Fruit fly (Drosophila melanogaster) whole organism, prepupa: ENCODE measurements around the gene CG34437.

ENCODE experiments used
- Blimp-1 ChIP-seq: fragments of 200-800 bp; sonication (Bioruptor generic); optimal IDR thresholded peaks from 3 replicates; lab custom pipeline; 2017; ENCODE audit warnings: missing biosample characterization, missing genetic modification characterization, mild to moderate bottlenecking, moderate library complexity, missing genetic modification reagents
- CG10631 ChIP-seq: fragments of 200-800 bp; sonication (Bioruptor generic); optimal IDR thresholded peaks from 2 replicates; lab custom pipeline; 2016; ENCODE audit warnings: missing biosample characterization, missing genetic modification characterization
- CG10669 ChIP-seq: fragments of 200-800 bp; sonication (Bioruptor generic); optimal IDR thresholded peaks from 3 replicates; lab custom pipeline; 2018; ENCODE audit warnings: missing biosample characterization, mild to moderate bottlenecking, missing genetic modification characterization, moderate library complexity
- CG11294 ChIP-seq: fragments of 200-800 bp; sonication (Bioruptor generic); IDR thresholded peaks from 2 replicates; pipeline ENCODE4 v1.3.6; 2022; ENCODE audit warnings: missing biosample characterization, missing genetic modification characterization
- CG11762 ChIP-seq: fragments of 200-800 bp; sonication (Bioruptor generic); optimal IDR thresholded peaks from 3 replicates; lab custom pipeline; 2016; ENCODE audit warnings: missing biosample characterization, missing genetic modification characterization; ENCODE audit not compliant: insufficient read depth
- CG1621 ChIP-seq: fragments of 200-800 bp; sonication (Bioruptor generic); optimal IDR thresholded peaks from 3 replicates; lab custom pipeline; 2018; ENCODE audit warnings: missing biosample characterization, mild to moderate bottlenecking, missing genetic modification characterization
- CG16779 ChIP-seq: fragments of 200-800 bp; sonication (Bioruptor generic); optimal IDR thresholded peaks from 3 replicates; lab custom pipeline; 2017; ENCODE audit warnings: missing biosample characterization, mild to moderate bottlenecking, missing genetic modification characterization
- CG3032 ChIP-seq: fragments of 200-800 bp; optimal IDR thresholded peaks from 2 replicates; lab custom pipeline; 2019; ENCODE audit warnings: missing biosample characterization, mild to moderate bottlenecking, missing genetic modification characterization, moderate library complexity
- CG31627 ChIP-seq: fragments of 200-800 bp; sonication (Bioruptor generic); optimal IDR thresholded peaks from 3 replicates; lab custom pipeline; 2016; ENCODE audit warnings: missing biosample characterization, missing genetic modification characterization
- CG32006 ChIP-seq: fragments of 200-800 bp; sonication (Bioruptor generic); optimal IDR thresholded peaks from 3 replicates; lab custom pipeline; 2017; ENCODE audit warnings: missing biosample characterization, mild to moderate bottlenecking, missing genetic modification characterization
- CG34406 ChIP-seq: fragments of 200-800 bp; sonication (Bioruptor generic); optimal IDR thresholded peaks from 3 replicates; lab custom pipeline; 2016; ENCODE audit warnings: missing biosample characterization, missing genetic modification characterization
- CG3919 ChIP-seq: fragments of 200-800 bp; sonication (Bioruptor generic); optimal IDR thresholded peaks from 3 replicates; lab custom pipeline; 2016; ENCODE audit warnings: missing biosample characterization, missing genetic modification characterization
- CG4318 ChIP-seq: fragments of 200-800 bp; sonication (Bioruptor generic); optimal IDR thresholded peaks from 3 replicates; lab custom pipeline; 2017; ENCODE audit warnings: missing biosample characterization, mild to moderate bottlenecking, missing genetic modification characterization
- CG6163 ChIP-seq: fragments of 200-800 bp; sonication (Bioruptor generic); IDR thresholded peaks from 3 replicates; pipeline ENCODE4 v1.3.6; 2022; ENCODE audit warnings: missing biosample characterization, missing genetic modification characterization
- CG6276 ChIP-seq: fragments of 200-800 bp; sonication (Bioruptor generic); optimal IDR thresholded peaks from 2 replicates; lab custom pipeline; 2017; ENCODE audit warnings: missing biosample characterization, mild to moderate bottlenecking, missing genetic modification characterization
- CG6792 ChIP-seq: fragments of 200-800 bp; sonication (Bioruptor generic); optimal IDR thresholded peaks from 3 replicates; lab custom pipeline; 2016; ENCODE audit warnings: missing biosample characterization, missing genetic modification characterization
- CG6808 ChIP-seq: fragments of 200-800 bp; sonication (Bioruptor generic); optimal IDR thresholded peaks from 3 replicates; lab custom pipeline; 2017; ENCODE audit warnings: missing biosample characterization, missing genetic modification characterization, mild to moderate bottlenecking, moderate library complexity, missing genetic modification reagents
- CG6854 ChIP-seq: fragments of 200-800 bp; sonication (Bioruptor generic); optimal IDR thresholded peaks from 2 replicates; lab custom pipeline; 2017; ENCODE audit warnings: missing biosample characterization, mild to moderate bottlenecking, missing genetic modification characterization
- CG7368 ChIP-seq: fragments of 200-800 bp; sonication (Bioruptor generic); optimal IDR thresholded peaks from 3 replicates; lab custom pipeline; 2016; ENCODE audit warnings: missing biosample characterization, missing genetic modification characterization
- CG8319 ChIP-seq: fragments of 200-800 bp; sonication (Bioruptor generic); optimal IDR thresholded peaks from 3 replicates; lab custom pipeline; 2016; ENCODE audit warnings: missing biosample characterization, missing genetic modification characterization
- CG8632 ChIP-seq: fragments of 200-800 bp; sonication (Bioruptor generic); optimal IDR thresholded peaks from 3 replicates; lab custom pipeline; 2016; ENCODE audit warnings: missing biosample characterization, missing genetic modification characterization
- CG9139 ChIP-seq: fragments of 200-800 bp; sonication (Bioruptor generic); optimal IDR thresholded peaks from 3 replicates; lab custom pipeline; 2017; ENCODE audit warnings: missing biosample characterization, mild to moderate bottlenecking, missing genetic modification characterization
- Eip75B ChIP-seq: fragments of 200-800 bp; sonication (Bioruptor generic); optimal IDR thresholded peaks from 3 replicates; lab custom pipeline; 2016; ENCODE audit warnings: missing biosample characterization, missing genetic modification characterization
- Eip78C ChIP-seq: fragments of 200-800 bp; sonication (Bioruptor generic); peaks from one replicate; lab custom pipeline; 2016; ENCODE audit warnings: missing biosample characterization, missing genetic modification characterization
- Eip93F ChIP-seq: fragments of 200-800 bp; sonication (Bioruptor generic); optimal IDR thresholded peaks from 2 replicates; lab custom pipeline; 2016; ENCODE audit warnings: missing biosample characterization, mild to moderate bottlenecking, missing genetic modification characterization
- Ets21C ChIP-seq: fragments of 200-800 bp; sonication (Bioruptor generic); optimal IDR thresholded peaks from 3 replicates; lab custom pipeline; 2016; ENCODE audit warnings: missing biosample characterization, missing genetic modification characterization
- Ets96B ChIP-seq: fragments of 200-800 bp; optimal IDR thresholded peaks from 2 replicates; lab custom pipeline; 2019; ENCODE audit warnings: missing biosample characterization, mild to moderate bottlenecking, missing genetic modification characterization, moderate library complexity
- Hr38 ChIP-seq: sonication (Bioruptor generic); optimal IDR thresholded peaks from 2 replicates; lab custom pipeline; 2016; ENCODE audit warnings: missing biosample characterization, missing genetic modification characterization
- Hr39 ChIP-seq: fragments of 200-800 bp; sonication (Bioruptor generic); optimal IDR thresholded peaks from 2 replicates; lab custom pipeline; 2016; ENCODE audit warnings: missing biosample characterization, missing genetic modification characterization
- Hr4 ChIP-seq: fragments of 200-800 bp; sonication (Bioruptor generic); optimal IDR thresholded peaks from 3 replicates; lab custom pipeline; 2016; ENCODE audit warnings: missing biosample characterization, missing genetic modification characterization
- Lpt ChIP-seq: fragments of 200-800 bp; sonication (Bioruptor generic); optimal IDR thresholded peaks from 3 replicates; lab custom pipeline; 2016; ENCODE audit warnings: missing biosample characterization, missing genetic modification characterization
- Met ChIP-seq: fragments of 200-800 bp; sonication (Bioruptor generic); optimal IDR thresholded peaks from 3 replicates; lab custom pipeline; 2016; ENCODE audit warnings: missing biosample characterization, missing genetic modification characterization
- OdsH ChIP-seq: fragments of 200-800 bp; sonication (Bioruptor generic); optimal IDR thresholded peaks from 3 replicates; lab custom pipeline; 2016; ENCODE audit warnings: missing biosample characterization, missing genetic modification characterization
- Smox ChIP-seq: fragments of 200-800 bp; sonication (Bioruptor generic); optimal IDR thresholded peaks from 3 replicates; lab custom pipeline; 2016; ENCODE audit warnings: missing biosample characterization, missing genetic modification characterization
- Sox102F ChIP-seq: fragments of 200-800 bp; sonication (Bioruptor generic); optimal IDR thresholded peaks from 2 replicates; lab custom pipeline; 2016; ENCODE audit warnings: missing biosample characterization, mild to moderate bottlenecking, missing genetic modification characterization
- Sox14 ChIP-seq: fragments of 200-800 bp; sonication (Bioruptor generic); optimal IDR thresholded peaks from 3 replicates; lab custom pipeline; 2016; ENCODE audit warnings: missing biosample characterization, missing genetic modification characterization
- achi ChIP-seq: fragments of 200-800 bp; sonication (Bioruptor generic); optimal IDR thresholded peaks from 3 replicates; lab custom pipeline; 2016; ENCODE audit warnings: missing biosample characterization, missing genetic modification characterization
- dac ChIP-seq: fragments of 200-800 bp; sonication (Bioruptor generic); optimal IDR thresholded peaks from 2 replicates; lab custom pipeline; 2017; ENCODE audit warnings: missing biosample characterization, mild to moderate bottlenecking, missing genetic modification characterization
- eg ChIP-seq: fragments of 200-800 bp; sonication (Bioruptor generic); IDR thresholded peaks from 3 replicates; pipeline ENCODE4 v1.3.6; 2022; ENCODE audit warnings: missing biosample characterization, missing genetic modification characterization
- esn ChIP-seq: fragments of 200-800 bp; sonication (Bioruptor generic); optimal IDR thresholded peaks from 2 replicates; lab custom pipeline; 2016; ENCODE audit warnings: missing biosample characterization, mild to moderate bottlenecking, missing genetic modification characterization, moderate library complexity
- fd59A ChIP-seq: fragments of 200-800 bp; sonication (Bioruptor generic); optimal IDR thresholded peaks from 2 replicates; lab custom pipeline; 2017; ENCODE audit warnings: missing biosample characterization, mild to moderate bottlenecking, missing genetic modification characterization, missing genetic modification reagents
- fd85E ChIP-seq: fragments of 200-800 bp; sonication (Bioruptor generic); optimal IDR thresholded peaks from 3 replicates; lab custom pipeline; 2016; ENCODE audit warnings: missing biosample characterization, missing genetic modification characterization
- fkh ChIP-seq: fragments of 200-800 bp; sonication (Bioruptor generic); optimal IDR thresholded peaks from 3 replicates; lab custom pipeline; 2017; ENCODE audit warnings: missing biosample characterization, mild to moderate bottlenecking, missing genetic modification characterization, moderate library complexity
- lz ChIP-seq: fragments of 200-800 bp; sonication (Bioruptor generic); optimal IDR thresholded peaks from 3 replicates; lab custom pipeline; 2016; ENCODE audit warnings: missing biosample characterization, missing genetic modification characterization
- net ChIP-seq: fragments of 200-800 bp; sonication (Bioruptor generic); optimal IDR thresholded peaks from 3 replicates; lab custom pipeline; 2016; ENCODE audit warnings: missing biosample characterization, missing genetic modification characterization
- pdm3 ChIP-seq: fragments of 200-800 bp; sonication (Bioruptor generic); optimal IDR thresholded peaks from 3 replicates; lab custom pipeline; 2016; ENCODE audit warnings: missing biosample characterization, missing genetic modification characterization
- salr ChIP-seq, 2 experiments: fragments of 200-800 bp; sonication (Bioruptor generic); optimal IDR thresholded peaks; 3 replicates each; lab custom pipeline; 2016 to 2018; ENCODE audit warnings: missing biosample characterization in 2 of 2, missing genetic modification characterization in 2 of 2, mild to moderate bottlenecking in 1 of 2
- spab ChIP-seq: fragments of 200-800 bp; sonication (Bioruptor generic); optimal IDR thresholded peaks from 2 replicates; lab custom pipeline; 2017; ENCODE audit warnings: missing biosample characterization, mild to moderate bottlenecking, missing genetic modification characterization, missing genetic modification reagents
- ss ChIP-seq, 2 experiments: fragments of 200-800 bp; sonication (Bioruptor generic); optimal IDR thresholded peaks; 2 replicates in 1 of 2; 3 replicates in 1 of 2; lab custom pipeline; 2017 to 2018; ENCODE audit warnings: mild to moderate bottlenecking in 2 of 2, missing biosample characterization in 2 of 2, missing genetic modification characterization in 2 of 2, moderate library complexity in 1 of 2
- svp ChIP-seq: fragments of 200-800 bp; sonication (Bioruptor generic); peaks from one replicate; lab custom pipeline; 2016; ENCODE audit warnings: missing biosample characterization, missing genetic modification characterization

Gene CG34437

DNA sequence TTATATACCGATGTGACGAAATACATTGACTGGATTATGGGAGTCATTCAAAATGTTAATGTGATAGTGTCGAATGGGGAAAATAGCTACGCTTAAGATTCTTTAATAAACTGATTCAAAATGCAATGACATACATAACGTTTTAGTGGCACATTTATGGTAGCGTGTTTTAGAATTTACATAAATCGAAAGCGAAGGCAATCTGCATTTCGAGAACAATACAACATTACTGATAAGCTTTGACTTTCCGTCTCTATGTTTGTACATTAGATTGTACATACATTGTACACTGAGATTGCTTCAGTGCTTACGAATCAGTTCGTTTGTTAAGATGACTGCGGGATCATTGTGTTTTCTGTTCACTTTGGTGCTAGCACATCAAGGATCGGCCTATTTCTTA, at the start of gene CG34437:
TSS of gene CG34437 (plus strand) at position 301 of the 400 bp plus-strand sequence.
- TF ChIP-seq CG32006 (no peak), CG8319 (GFP tag; lab: Kevin White, UChicago) (no peak), Smox (GFP tag; lab: Kevin White, UChicago) (no peak), Hr38 (GFP tag; lab: Kevin White, UChicago) (no peak), achi (GFP tag; lab: Kevin White, UChicago) (no peak), svp (GFP tag; lab: Kevin White, UChicago) (peak; percentile 2)

DNA sequence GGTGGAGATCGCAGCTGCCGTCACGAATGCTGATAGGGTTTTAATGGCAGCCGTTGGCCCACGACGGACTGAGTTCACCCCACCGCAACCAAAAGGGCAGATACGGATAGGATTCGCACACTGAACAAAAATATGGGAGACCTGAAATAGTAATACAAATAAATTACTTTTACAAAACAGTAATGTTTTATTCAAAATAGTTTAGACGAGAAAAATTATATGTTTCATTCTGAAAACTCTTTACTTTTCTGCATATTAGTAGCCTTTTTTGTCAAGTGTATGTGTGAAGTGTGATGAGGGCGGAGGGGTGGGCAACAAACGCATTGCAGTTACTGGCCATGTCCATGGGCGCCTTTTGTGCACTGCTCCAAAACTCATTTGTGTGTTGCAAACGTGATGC, 47.4 kb upstream of the CG34437 start:
- TF ChIP-seq CG7368 (no peak), CG3919 (GFP tag; lab: Kevin White, UChicago) (peak; percentile 8), fd59A (no peak), achi (GFP tag; lab: Kevin White, UChicago) (peak; percentile 3), Met (GFP tag; lab: Kevin White, UChicago) (peak; percentile 28), CG6163 (GFP tag; lab: Robert Waterston, UW) (no peak), pdm3 (GFP tag; lab: Kevin White, UChicago) (peak; percentile 2), net (GFP tag; lab: Kevin White, UChicago) (no peak), Eip75B (peak; percentile 29), CG3032 (tag; lab: Kevin White, UChicago) (no peak), Hr38 (GFP tag; lab: Kevin White, UChicago) (no peak), CG6808 (GFP tag; lab: Kevin White, UChicago) (no peak), CG10631 (GFP tag; lab: Kevin White, UChicago) (peak; percentile 30), Lpt (GFP tag; lab: Kevin White, UChicago) (no peak), fkh (no peak), ss (GFP tag; optimal IDR thresholded peaks at IDR 0.05; lab: Kevin White, UChicago) (peak in 1 of 2 experiments; percentile 37), CG16779 (tag; lab: Kevin White, UChicago) (no peak), CG32006 (peak; percentile 29), Hr4 (GFP tag; lab: Kevin White, UChicago) (peak; percentile 24), Ets96B (tag; lab: Kevin White, UChicago) (peak; percentile 22), CG9139 (GFP tag; lab: Kevin White, UChicago) (no peak), lz (GFP tag; lab: Kevin White, UChicago) (no peak), CG34406 (GFP tag; lab: Kevin White, UChicago) (peak; percentile 32), Blimp-1 (no peak), CG4318 (GFP tag; lab: Kevin White, UChicago) (no peak), esn (GFP tag; lab: Kevin White, UChicago) (no peak), Ets21C (GFP tag; lab: Kevin White, UChicago) (no peak), CG11294 (no peak), salr (GFP tag; optimal IDR thresholded peaks at IDR 0.05; lab: Kevin White, UChicago) (no peak), CG6792 (GFP tag; lab: Kevin White, UChicago) (peak; percentile 17), Eip93F (GFP tag; lab: Kevin White, UChicago) (no peak), dac (GFP tag; lab: Kevin White, UChicago) (no peak), eg (GFP tag; lab: Robert Waterston, UW) (0 out of 3 replicates have a peak, but pooled peaks have one; percentile 27), CG11762 (no peak), svp (GFP tag; lab: Kevin White, UChicago) (peak; percentile 83), CG8632 (GFP tag; lab: Kevin White, UChicago) (no peak), CG6276 (no peak), OdsH (peak; percentile 19), CG10669 (GFP tag; lab: Kevin White, UChicago) (peak; percentile 4), CG31627 (GFP tag; lab: Kevin White, UChicago) (peak; percentile 2), fd85E (GFP tag; lab: Kevin White, UChicago) (no peak), Eip78C (peak; percentile 73), CG6854 (GFP tag; lab: Kevin White, UChicago) (no peak), CG8319 (GFP tag; lab: Kevin White, UChicago) (no peak), spab (no peak), CG1621 (tag; lab: Kevin White, UChicago) (no peak), Sox102F (GFP tag; lab: Kevin White, UChicago) (peak; percentile 3), Sox14 (GFP tag; lab: Kevin White, UChicago) (peak; percentile 7), Hr39 (GFP tag; lab: Kevin White, UChicago) (peak; percentile 13)
